Fruit fly (Drosophila melanogaster): Measurements from ENCODE around the gene CG44227.

DNA sequence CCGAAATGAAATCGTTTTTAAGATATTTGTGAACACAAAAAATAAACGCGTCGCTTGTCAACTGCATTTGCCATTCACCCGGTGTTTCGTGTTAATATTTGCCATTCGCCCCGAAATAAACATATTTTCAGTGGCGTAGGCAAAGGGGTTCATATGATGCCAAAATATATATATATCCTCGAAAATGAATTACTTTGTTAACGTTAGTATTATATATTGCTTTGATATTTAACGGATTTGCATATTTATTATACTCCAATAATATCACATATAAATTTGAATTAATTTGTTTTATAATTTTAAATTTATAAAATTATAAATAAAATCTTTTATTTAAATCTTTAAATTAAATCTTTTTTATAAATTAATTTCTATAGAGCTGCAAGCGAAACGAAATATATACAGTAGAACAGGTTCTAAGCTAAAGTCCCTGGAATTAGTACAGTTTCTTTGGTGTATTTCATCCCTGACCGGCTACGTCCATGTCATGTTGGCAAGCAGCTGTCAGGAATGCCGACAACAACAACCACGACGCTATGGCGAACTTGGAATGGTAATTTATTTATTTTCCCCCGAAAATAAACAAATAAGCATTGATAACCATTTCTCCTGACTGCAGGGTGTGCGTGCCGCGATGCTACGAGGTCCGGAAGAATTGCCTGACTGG is 46.8 kb upstream of the CG44227 start, which contains the start of the genes M1BP and CG8202:
- TF ChIP-seq CG8478 (optimal IDR thresholded peaks at IDR 0.05) (no peak), CTCF (optimal IDR thresholded peaks at IDR 0.05) (no peak)
